Fruit fly (Drosophila melanogaster) whole organism, adult: ENCODE measurements around the gene Sumo.

ENCODE experiments used
- CG11617 ChIP-seq: fragments of 200-800 bp; sonication (Bioruptor generic); optimal IDR thresholded peaks from 2 replicates; lab custom pipeline; 2017; ENCODE audit warnings: mild to moderate bottlenecking, missing biosample characterization, missing genetic modification reagents, missing genetic modification characterization
- CG12768 ChIP-seq: fragments of 200-800 bp; sonication (Bioruptor generic); optimal IDR thresholded peaks from 2 replicates; lab custom pipeline; 2017; ENCODE audit warnings: missing biosample characterization, missing genetic modification characterization, mild to moderate bottlenecking, moderate library complexity, missing genetic modification reagents
- CG14711 ChIP-seq: fragments of 200-800 bp; sonication (Bioruptor generic); optimal IDR thresholded peaks from 2 replicates; lab custom pipeline; 2018; ENCODE audit warnings: missing biosample characterization, mild to moderate bottlenecking, missing genetic modification characterization, moderate library complexity
- CG1620 ChIP-seq: fragments of 200-800 bp; sonication (Bioruptor generic); optimal IDR thresholded peaks from 2 replicates; lab custom pipeline; 2016; ENCODE audit warnings: missing biosample characterization, missing genetic modification characterization
- CG33017 ChIP-seq: fragments of 200-800 bp; sonication (Bioruptor generic); optimal IDR thresholded peaks from 2 replicates; lab custom pipeline; 2018; ENCODE audit warnings: missing biosample characterization, mild to moderate bottlenecking, missing genetic modification characterization, moderate library complexity
- CG5204 ChIP-seq: fragments of 200-800 bp; sonication (Bioruptor generic); optimal IDR thresholded peaks from 2 replicates; lab custom pipeline; 2016; ENCODE audit warnings: missing biosample characterization, missing genetic modification characterization
- CG7045 ChIP-seq: fragments of 200-800 bp; sonication (Bioruptor generic); optimal IDR thresholded peaks from 2 replicates; lab custom pipeline; 2017; ENCODE audit warnings: missing biosample characterization, mild to moderate bottlenecking, missing genetic modification characterization
- CG7101 ChIP-seq: fragments of 200-800 bp; sonication (Bioruptor generic); optimal IDR thresholded peaks from 2 replicates; lab custom pipeline; 2018; ENCODE audit warnings: missing biosample characterization, mild to moderate bottlenecking, missing genetic modification characterization, moderate library complexity
- Clk ChIP-seq: fragments of 200-800 bp; sonication (Bioruptor generic); optimal IDR thresholded peaks from 2 replicates; lab custom pipeline; 2017; ENCODE audit warnings: missing biosample characterization, missing genetic modification characterization
- Crg-1 ChIP-seq: fragments of 200-800 bp; sonication (Bioruptor generic); optimal IDR thresholded peaks from 2 replicates; lab custom pipeline; 2016; ENCODE audit warnings: missing biosample characterization, missing genetic modification characterization
- Hr96 ChIP-seq: fragments of 200-800 bp; sonication (Bioruptor generic); optimal IDR thresholded peaks from 2 replicates; lab custom pipeline; 2016; ENCODE audit warnings: missing biosample characterization, missing genetic modification characterization
- Mnt ChIP-seq: fragments of 200-800 bp; sonication (Bioruptor generic); optimal IDR thresholded peaks from 2 replicates; lab custom pipeline; 2016; ENCODE audit warnings: missing biosample characterization, mild to moderate bottlenecking, missing genetic modification characterization
- bab1 ChIP-seq: fragments of 200-800 bp; sonication (Bioruptor generic); optimal IDR thresholded peaks from 3 replicates; lab custom pipeline; 2019; ENCODE audit warnings: missing biosample characterization, mild to moderate bottlenecking, missing genetic modification characterization, moderate library complexity
- cic ChIP-seq: fragments of 200-800 bp; sonication (Bioruptor generic); optimal IDR thresholded peaks from 2 replicates; lab custom pipeline; 2017; ENCODE audit warnings: missing biosample characterization, mild to moderate bottlenecking, missing genetic modification characterization, moderate library complexity
- cnc ChIP-seq, 2 experiments: fragments of >200 bp; optimal IDR thresholded peaks; 2 replicates each; lab custom pipeline; 2017
- kay ChIP-seq: fragments of 200-800 bp; sonication (Bioruptor generic); peaks from one replicate; lab custom pipeline; 2016; ENCODE audit warnings: missing biosample characterization, missing genetic modification characterization, borderline replicate concordance
- ovo ChIP-seq: fragments of 200-800 bp; sonication (Bioruptor generic); optimal IDR thresholded peaks from 2 replicates; lab custom pipeline; 2016; ENCODE audit warnings: missing biosample characterization, missing genetic modification characterization
- pad ChIP-seq: fragments of 200-800 bp; sonication (Bioruptor generic); optimal IDR thresholded peaks from 3 replicates; lab custom pipeline; 2017; ENCODE audit warnings: missing biosample characterization, missing genetic modification characterization, mild to moderate bottlenecking, moderate library complexity, missing genetic modification reagents
- tj ChIP-seq: fragments of 200-800 bp; sonication (Bioruptor generic); optimal IDR thresholded peaks from 3 replicates; lab custom pipeline; 2017; ENCODE audit warnings: missing biosample characterization, mild to moderate bottlenecking, missing genetic modification characterization, moderate library complexity
- toe ChIP-seq: fragments of 200-800 bp; sonication (Bioruptor generic); optimal IDR thresholded peaks from 2 replicates; lab custom pipeline; 2016; ENCODE audit warnings: missing biosample characterization, missing genetic modification characterization

Gene Sumo

DNA sequence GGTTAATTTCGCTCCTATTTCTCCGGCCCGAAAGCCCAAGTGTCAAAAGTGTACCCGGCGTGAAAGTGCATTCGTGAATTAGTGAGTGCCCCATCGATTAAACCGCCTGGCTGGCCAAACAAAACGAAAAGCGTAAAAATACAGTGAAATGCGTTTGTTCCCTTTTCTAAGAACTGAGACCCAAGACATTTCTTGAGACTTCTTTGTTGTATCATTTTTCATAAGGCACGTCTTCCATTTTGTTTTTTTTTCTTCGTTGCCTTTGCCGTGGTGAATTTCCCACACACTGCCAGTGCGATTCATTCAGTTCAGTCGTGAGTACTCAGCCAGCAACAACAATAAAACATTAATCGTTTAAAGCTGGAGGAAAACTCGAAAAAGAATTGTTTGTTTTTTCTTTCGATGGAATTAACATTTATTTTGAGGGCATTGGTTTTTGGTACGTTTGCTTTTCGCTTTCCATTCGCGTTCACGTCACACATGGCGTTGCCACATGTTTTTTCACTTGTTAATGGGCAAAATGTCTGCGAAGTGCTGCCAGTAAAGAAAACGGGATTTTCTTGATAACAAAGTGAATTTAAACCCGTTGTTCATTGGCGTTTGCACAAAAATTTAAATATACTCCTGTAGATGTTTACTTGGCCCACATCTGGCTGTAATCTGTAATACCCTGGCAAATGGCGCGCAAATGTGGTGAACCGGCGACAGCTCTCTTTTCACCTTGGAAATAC lies 45.9 kb downstream of the Sumo start:
- TF ChIP-seq CG7045 (GFP tag; lab: Kevin White, UChicago) (no peak), Crg-1 (no peak), CG14711 (tag; lab: Kevin White, UChicago) (no peak), CG7101 (tag; lab: Kevin White, UChicago) (no peak), CG1620 (GFP tag; lab: Kevin White, UChicago) (no peak), CG12768 (GFP tag; lab: Kevin White, UChicago) (no peak), kay (GFP tag; lab: Kevin White, UChicago) (no peak)

DNA sequence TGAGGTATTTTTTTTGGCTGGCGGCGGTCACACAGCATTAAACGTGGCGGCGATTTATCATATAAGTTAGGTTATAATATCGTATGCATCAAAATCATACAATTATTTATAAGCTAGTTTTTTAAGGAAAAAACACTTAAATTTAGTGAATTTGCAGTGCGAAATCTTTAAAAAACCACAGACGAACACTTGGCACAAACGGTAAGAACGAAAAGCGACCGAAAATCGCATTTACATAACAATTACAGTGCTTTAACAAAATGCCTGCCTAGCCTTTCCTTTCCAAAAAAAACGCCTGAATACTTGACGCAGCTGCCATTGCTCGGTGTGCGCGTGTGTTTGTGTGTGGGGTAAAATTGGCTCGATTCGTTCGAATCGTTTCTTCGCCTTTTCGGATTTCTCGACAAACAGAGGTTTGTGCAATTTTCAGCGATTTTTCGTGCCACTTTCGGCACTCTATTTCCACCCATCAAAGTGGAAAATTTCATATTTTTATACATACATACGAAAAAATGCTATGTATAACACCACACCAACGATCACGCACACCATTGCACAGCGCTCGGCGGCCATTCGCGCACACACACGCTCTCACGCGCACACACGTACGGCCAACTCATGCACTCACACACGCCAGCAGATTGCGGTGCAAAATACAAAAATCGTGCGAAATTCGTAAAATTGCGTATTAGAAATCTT lies 46.6 kb downstream of the Sumo start, which contains the start of gene Hrb27C:
Gene Hrb27C, plus strand, starts transcription at position 44 of the 699 bp plus-strand sequence.
- peak; percentile 55 for TF ChIP-seq cic (GFP tag; lab: Kevin White, UChicago)
- TF ChIP-seq Mnt (GFP tag; lab: Kevin White, UChicago) = peak; percentile 45
- peak; percentile 5 for TF ChIP-seq CG12768 (GFP tag; lab: Kevin White, UChicago)
- no peak for TF ChIP-seq CG33017 (tag; lab: Kevin White, UChicago)
- TF ChIP-seq Hr96 (GFP tag; lab: Kevin White, UChicago) = no peak
- TF ChIP-seq CG11617 = no peak
- TF ChIP-seq bab1 (GFP tag; lab: Kevin White, UChicago) = no peak
- TF ChIP-seq tj (GFP tag; lab: Kevin White, UChicago) = peak; percentile 46

DNA sequence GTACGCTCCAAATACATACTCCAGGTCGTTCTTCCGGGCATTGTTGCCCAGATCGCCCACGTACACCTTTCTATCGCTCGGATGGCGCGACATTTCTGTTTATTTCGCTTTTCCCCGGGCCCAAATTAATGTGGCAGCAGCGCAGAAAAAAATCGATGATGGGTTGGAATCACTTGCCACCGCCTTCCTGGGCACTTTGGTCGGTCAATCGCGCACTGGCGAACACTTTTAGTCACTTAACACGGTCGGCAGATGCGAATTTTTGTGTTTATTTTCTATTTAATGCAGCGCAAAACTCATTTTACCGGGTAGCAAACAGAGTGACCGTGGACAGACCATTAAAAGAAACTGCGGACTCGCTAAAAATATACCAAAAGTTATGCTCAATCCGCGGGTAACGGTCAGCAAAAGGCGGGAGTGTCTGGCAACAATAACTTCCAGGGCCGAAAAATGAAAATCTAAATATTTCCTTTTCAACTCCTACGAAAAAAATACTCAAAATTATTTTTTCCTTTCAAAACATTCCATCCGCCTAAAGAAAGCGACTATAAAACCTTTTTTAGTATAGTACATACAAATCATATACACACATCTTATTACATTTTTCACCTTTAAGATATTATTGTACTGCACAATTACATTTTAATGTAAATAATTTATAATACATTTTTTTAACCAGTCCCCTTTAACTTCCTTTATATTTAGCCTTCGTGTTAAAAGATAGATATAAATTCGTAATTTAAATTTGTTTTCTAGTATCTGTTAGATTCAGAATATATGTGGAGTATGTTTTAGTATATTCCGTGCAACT lies 47.4 kb downstream of the Sumo start, which contains the start of gene x16:
Gene x16, minus strand, starts transcription at position 361 of the 811 bp plus-strand sequence.
- no peak for TF ChIP-seq CG5204 (GFP tag; lab: Kevin White, UChicago)
- TF ChIP-seq cic (GFP tag; lab: Kevin White, UChicago) = no peak
- TF ChIP-seq CG1620 (GFP tag; lab: Kevin White, UChicago) = no peak
- no peak for TF ChIP-seq pad (GFP tag; lab: Kevin White, UChicago)
- TF ChIP-seq kay (GFP tag; lab: Kevin White, UChicago) = no peak
- TF ChIP-seq CG7101 (tag; lab: Kevin White, UChicago) = no peak

DNA sequence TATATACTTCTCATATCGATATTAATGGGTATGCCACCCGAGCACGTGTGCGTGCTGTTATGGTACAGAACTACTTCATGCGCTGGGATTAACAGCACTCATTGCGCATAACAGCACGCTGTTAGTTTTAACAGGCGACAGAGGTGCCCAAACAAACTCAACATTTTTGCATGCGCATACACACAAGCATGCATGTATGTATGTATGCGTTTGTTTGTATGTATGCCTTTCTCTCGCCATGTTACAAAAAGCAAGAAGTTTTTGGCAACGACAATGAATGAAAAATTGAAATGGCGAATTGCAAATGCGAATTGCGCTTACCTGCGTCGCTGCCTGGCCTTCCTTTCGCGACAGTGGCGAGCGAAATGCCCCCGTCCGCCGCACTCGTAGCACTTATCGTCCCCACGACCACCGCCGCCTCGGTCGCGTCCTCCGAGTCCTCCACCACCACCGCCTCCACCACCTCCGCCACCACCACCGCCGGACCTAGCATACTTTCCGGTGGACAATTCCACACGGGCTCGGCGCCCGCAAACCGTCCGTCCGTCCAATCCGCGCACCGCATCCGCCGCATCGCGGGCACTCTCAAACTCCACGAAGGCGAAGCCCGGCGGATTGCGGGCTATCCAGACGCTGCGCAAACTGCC lies 48.1 kb downstream of the Sumo start:
- TF ChIP-seq kay (GFP tag; lab: Kevin White, UChicago) = no peak
- peak; percentile 96 for TF ChIP-seq Mnt (GFP tag; lab: Kevin White, UChicago)
- TF ChIP-seq CG14711 (tag; lab: Kevin White, UChicago) = no peak
- no peak for TF ChIP-seq CG33017 (tag; lab: Kevin White, UChicago)
- TF ChIP-seq CG7045 (GFP tag; lab: Kevin White, UChicago) = peak; percentile 35
- TF ChIP-seq CG11617 = peak; percentile 42
- no peak for TF ChIP-seq cic (GFP tag; lab: Kevin White, UChicago)

DNA sequence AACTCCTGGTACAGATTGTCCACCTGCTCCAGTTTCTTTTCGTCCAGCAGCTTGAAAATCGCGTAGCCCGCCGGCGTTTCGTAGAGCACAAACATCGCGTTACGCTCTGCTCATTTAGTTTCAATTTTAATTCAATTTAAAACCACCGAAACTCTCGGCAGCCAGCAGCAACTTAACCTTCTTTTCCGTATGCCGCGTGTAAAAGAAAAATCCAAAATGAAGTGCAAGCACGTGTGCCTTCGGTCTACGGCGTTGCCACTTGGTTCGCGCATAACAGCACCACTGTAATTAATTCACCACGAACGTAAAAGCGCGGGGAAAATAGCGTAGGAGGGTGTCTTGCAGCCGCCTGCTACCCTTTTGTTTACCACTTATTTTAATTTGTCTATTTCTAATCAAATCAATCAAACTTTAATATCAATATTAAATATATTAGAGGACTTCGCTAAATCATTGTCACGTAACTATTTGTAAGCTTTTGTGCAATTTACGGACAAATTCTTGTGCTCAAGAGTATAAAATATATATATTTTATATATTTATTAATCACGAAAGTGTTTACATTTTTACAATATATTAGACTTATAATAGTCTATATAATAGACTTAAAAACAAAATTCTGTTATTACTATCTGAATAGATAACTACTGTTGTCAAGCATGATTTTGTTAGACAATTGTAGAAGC lies 48.8 kb downstream of the Sumo start, which contains the start of gene nop5:
Gene nop5, minus strand, starts transcription at position 227 of the 686 bp plus-strand sequence.
- no peak for TF ChIP-seq cnc (optimal IDR thresholded peaks at IDR 0.05; lab: Kevin White, UChicago)
- peak; percentile 56 for TF ChIP-seq tj (GFP tag; lab: Kevin White, UChicago)
- no peak for TF ChIP-seq kay (GFP tag; lab: Kevin White, UChicago)
- peak; percentile 99 for TF ChIP-seq Mnt (GFP tag; lab: Kevin White, UChicago)
- peak; percentile 66 for TF ChIP-seq CG7101 (tag; lab: Kevin White, UChicago)
- TF ChIP-seq CG14711 (tag; lab: Kevin White, UChicago) = peak; percentile 46
- no peak for TF ChIP-seq CG1620 (GFP tag; lab: Kevin White, UChicago)
- no peak for TF ChIP-seq Hr96 (GFP tag; lab: Kevin White, UChicago)
- TF ChIP-seq cic (GFP tag; lab: Kevin White, UChicago) = peak; percentile 56
- TF ChIP-seq ovo = no peak
- peak; percentile 77 for TF ChIP-seq CG12768 (GFP tag; lab: Kevin White, UChicago)
- TF ChIP-seq CG7045 (GFP tag; lab: Kevin White, UChicago) = peak; percentile 79
- TF ChIP-seq CG11617 = peak; percentile 84
- peak; percentile 6 for TF ChIP-seq Clk (GFP tag; lab: Kevin White, UChicago)
- TF ChIP-seq CG5204 (GFP tag; lab: Kevin White, UChicago) = no peak
- TF ChIP-seq toe (GFP tag; lab: Kevin White, UChicago) = no peak
- peak; percentile 54 for TF ChIP-seq CG33017 (tag; lab: Kevin White, UChicago)
- TF ChIP-seq pad (GFP tag; lab: Kevin White, UChicago) = peak; percentile 78
- TF ChIP-seq Crg-1 = peak; percentile 58
- peak; percentile 13 for TF ChIP-seq bab1 (GFP tag; lab: Kevin White, UChicago)
